Worm (Caenorhabditis elegans) whole organism, L2 larva: ENCODE data around the gene mrpl-50.

ENCODE experiments used
- C34F6.9 ChIP-seq: fragments of 150-350 bp; optimal IDR thresholded peaks from 2 replicates; lab custom pipeline; 2014; ENCODE audit warnings: missing biosample characterization, missing genetic modification characterization
- ZK546.5 ChIP-seq: sonication (generic microtip); optimal IDR thresholded peaks from 2 replicates; lab custom pipeline; 2017; ENCODE audit warnings: missing biosample characterization, missing genetic modification characterization
- aly-2 ChIP-seq: fragments of 150-350 bp; optimal IDR thresholded peaks from 2 replicates; lab custom pipeline; 2014; ENCODE audit warnings: missing biosample characterization, missing genetic modification characterization
- crh-2 ChIP-seq: sonication (generic microtip); optimal IDR thresholded peaks from 2 replicates; lab custom pipeline; 2017; ENCODE audit warnings: missing biosample characterization, missing genetic modification characterization
- nhr-10 ChIP-seq: sonication (generic microtip); optimal IDR thresholded peaks from 2 replicates; lab custom pipeline; 2017; ENCODE audit warnings: missing biosample characterization, missing genetic modification characterization
- nhr-129 ChIP-seq: fragments of 150-350 bp; optimal IDR thresholded peaks from 2 replicates; lab custom pipeline; 2014; ENCODE audit warnings: missing biosample characterization, missing genetic modification characterization
- skn-1 ChIP-seq: sonication (generic microtip); optimal IDR thresholded peaks from 2 replicates; lab custom pipeline; 2017; ENCODE audit warnings: missing biosample characterization, missing genetic modification characterization
- unc-55 ChIP-seq: fragments of 150-350 bp; sonication (generic microtip); optimal IDR thresholded peaks from 3 replicates; lab custom pipeline; 2014; ENCODE audit warnings: missing biosample characterization, missing genetic modification reagents, missing genetic modification characterization
- zag-1 ChIP-seq: fragments of 150-350 bp; optimal IDR thresholded peaks from 2 replicates; lab custom pipeline; 2014; ENCODE audit warnings: missing biosample characterization, missing genetic modification characterization

The mrpl-50 gene

DNA sequence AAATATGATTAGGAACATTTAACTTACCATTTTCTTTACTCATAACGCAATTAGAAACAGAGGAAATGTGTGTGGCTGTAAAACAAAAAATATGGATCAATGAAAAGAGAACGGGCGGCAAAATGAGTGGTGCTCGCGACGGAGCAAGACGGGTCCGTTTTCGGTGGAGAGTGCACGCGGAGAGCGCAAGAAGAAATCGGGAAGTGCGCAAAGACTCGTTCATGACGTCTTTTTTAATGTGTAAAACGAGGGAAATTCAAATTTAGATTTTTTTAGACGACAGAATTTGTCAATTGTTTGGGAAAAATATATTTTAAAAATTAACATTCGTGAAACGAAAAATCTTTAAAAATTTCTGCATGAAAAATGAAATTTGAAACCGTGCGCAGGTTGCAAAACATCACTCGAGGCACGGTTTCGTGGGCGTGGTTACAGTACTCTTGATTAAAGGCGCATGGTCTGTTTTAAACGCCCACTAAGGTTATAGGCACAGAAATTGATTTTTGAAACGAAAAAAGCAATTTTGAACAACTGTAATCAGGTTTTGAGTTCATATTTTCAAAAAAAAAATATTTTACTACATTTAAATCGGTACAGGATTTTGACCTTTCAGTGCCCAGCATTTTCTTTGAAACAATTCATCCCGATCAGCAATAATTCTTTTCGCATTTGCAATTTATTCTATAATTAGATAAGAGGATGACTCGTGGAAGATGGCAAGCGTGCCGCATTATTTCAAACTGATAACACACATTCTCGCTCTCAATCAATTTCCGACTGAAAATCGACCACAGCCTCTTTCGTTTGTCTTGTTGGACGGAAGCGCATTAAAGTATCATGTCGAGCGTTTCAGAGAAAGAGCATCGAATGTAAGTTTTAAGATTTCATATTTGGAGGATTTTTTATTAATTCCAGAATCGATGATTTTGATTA is 39.9 kb downstream of the mrpl-50 start, which contains the start of the genes szy-20 and C18E9.5 (continued):
- TF ChIP-seq zag-1 (tag; lab: Kevin White, UChicago) (peak; percentile 73), ZK546.5 (peak; percentile 50), nhr-129 (tag; lab: Kevin White, UChicago) (peak; percentile 71), nhr-10 (tag; lab: Kevin White, UChicago) (peak; percentile 35), skn-1 (tag; lab: Kevin White, UChicago) (no peak), aly-2 (no peak)

DNA sequence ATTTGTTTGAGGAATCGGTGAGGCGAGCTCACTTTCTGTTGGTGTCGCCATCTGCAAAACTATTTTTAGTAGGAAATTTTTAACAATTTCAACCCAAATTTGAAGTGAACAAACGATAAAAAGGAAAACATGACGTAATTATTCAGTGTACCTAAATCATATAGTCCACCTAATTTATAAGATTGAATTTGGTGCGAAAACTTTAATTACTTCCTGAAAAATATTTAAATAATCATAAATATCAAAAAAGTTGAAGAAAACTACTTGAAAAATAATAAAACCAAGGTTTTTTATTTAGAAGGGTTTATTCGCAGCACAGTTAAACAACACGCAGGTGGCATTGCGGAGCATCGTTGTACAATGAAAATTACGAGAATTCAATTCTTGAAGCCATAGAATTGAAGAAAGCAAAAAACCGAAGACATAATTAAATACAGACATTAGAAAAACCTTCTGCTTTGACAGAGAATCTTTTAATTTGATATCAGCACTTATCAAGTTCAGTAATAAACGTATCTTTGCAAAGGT is 43.9 kb downstream of the mrpl-50 start, which contains the start of gene tomm-40:
Gene tomm-40 (minus strand): TSS at position 51 of the 528 bp plus-strand sequence.
- peak; percentile 37 for TF ChIP-seq unc-55 (GFP tag; lab: Kevin White, UChicago)
- peak; percentile 39 for TF ChIP-seq C34F6.9
- TF ChIP-seq crh-2 (tag; lab: Kevin White, UChicago): no peak
